Worm (Caenorhabditis elegans) whole organism, L4 larva: ENCODE results near the gene lim-6.

Experiments
- ces-1 ChIP-seq: fragments of 150-350 bp; sonication (generic microtip); optimal IDR thresholded peaks from 4 replicates; lab custom pipeline; 2014; ENCODE audit warnings: missing biosample characterization, missing genetic modification reagents, missing genetic modification characterization
- daf-8 ChIP-seq: fragments of 200-800 bp; sonication (Bioruptor generic); IDR thresholded peaks from 2 replicates; pipeline ENCODE4 v1.3.6; 2022; ENCODE audit warnings: missing genetic modification characterization, missing compliant biosample characterization
- lin-38 ChIP-seq: fragments of 200-800 bp; sonication (Bioruptor generic); IDR thresholded peaks from 2 replicates; pipeline ENCODE4 v1.3.6; 2022; ENCODE audit warnings: missing genetic modification reagents, missing genetic modification characterization, missing compliant biosample characterization
- mdl-1 ChIP-seq, 2 experiments: fragments of 150-350 bp in 1 of 2; sonication (generic microtip) in 1 of 2; optimal IDR thresholded peaks; 2 replicates each; lab custom pipeline; 2014 to 2017; ENCODE audit warnings: missing biosample characterization in 2 of 2, missing genetic modification characterization in 2 of 2
- nhr-11 ChIP-seq: fragments of 150-350 bp; optimal IDR thresholded peaks from 2 replicates; lab custom pipeline; 2014; ENCODE audit warnings: missing biosample characterization, missing genetic modification characterization
- nhr-237 ChIP-seq: sonication (generic microtip); optimal IDR thresholded peaks from 2 replicates; lab custom pipeline; 2017; ENCODE audit warnings: missing biosample characterization, missing genetic modification characterization
- nhr-28 ChIP-seq: fragments of 150-350 bp; optimal IDR thresholded peaks from 2 replicates; lab custom pipeline; 2014; ENCODE audit warnings: missing biosample characterization, missing genetic modification characterization
- snpc-4 ChIP-seq: fragments of 150-350 bp; optimal IDR thresholded peaks from 2 replicates; lab custom pipeline; 2014; ENCODE audit warnings: missing biosample characterization, missing genetic modification characterization
- unc-39 ChIP-seq: sonication (generic microtip); optimal IDR thresholded peaks from 2 replicates; lab custom pipeline; 2017; ENCODE audit warnings: missing biosample characterization, missing genetic modification characterization

- no peak for TF ChIP-seq mdl-1 (tag; optimal IDR thresholded peaks at IDR 0.05; lab: Kevin White, UChicago)
- TF ChIP-seq snpc-4 (tag; lab: Kevin White, UChicago), result no peak
- no peak for TF ChIP-seq lin-38 (GFP tag; lab: Robert Waterston, UW)
- TF ChIP-seq nhr-237 (tag; lab: Kevin White, UChicago), result no peak
- TF ChIP-seq ces-1 (GFP tag; lab: Kevin White, UChicago), result no peak
- TF ChIP-seq nhr-11 (tag; lab: Kevin White, UChicago), result no peak
- TF ChIP-seq nhr-28 (tag; lab: Kevin White, UChicago), result no peak
- TF ChIP-seq unc-39 (tag; lab: Kevin White, UChicago), result no peak
- no peak for TF ChIP-seq daf-8 (GFP tag; lab: Robert Waterston, UW)
Measured at ce11 chrX:1025010-1025409, 47.2 kb upstream of the lim-6 start, which contains the start of gene F55A4.3.
